Fruit fly (Drosophila melanogaster) whole organism, embryonic: Measurements from ENCODE around the gene CG33093.

Source experiments
- ATbp ChIP-seq: fragments of 200-800 bp; sonication (Bioruptor generic); optimal IDR thresholded peaks from 2 replicates; lab custom pipeline; 2017; ENCODE audit warnings: missing biosample characterization, mild to moderate bottlenecking, missing genetic modification characterization, missing genetic modification reagents
- Antp ChIP-seq: fragments of 200-800 bp; sonication (Bioruptor generic); optimal IDR thresholded peaks from 3 replicates; lab custom pipeline; 2016; ENCODE audit warnings: missing biosample characterization, missing genetic modification characterization
- Atf-2 ChIP-seq: fragments of 200-800 bp; sonication (Bioruptor generic); optimal IDR thresholded peaks from 2 replicates; lab custom pipeline; 2016; ENCODE audit warnings: missing biosample characterization, missing genetic modification characterization
- CG11093 ChIP-seq: fragments of 200-800 bp; sonication (Bioruptor generic); IDR thresholded peaks from 3 replicates; pipeline ENCODE4 v1.3.6; 2022; ENCODE audit warnings: missing biosample characterization, missing genetic modification characterization
- CG11504 ChIP-seq: fragments of 200-800 bp; sonication (Bioruptor generic); optimal IDR thresholded peaks from 3 replicates; lab custom pipeline; 2019; ENCODE audit warnings: missing biosample characterization, mild to moderate bottlenecking, missing genetic modification characterization, moderate library complexity
- CG12236 ChIP-seq: fragments of 200-800 bp; sonication (Bioruptor generic); optimal IDR thresholded peaks from 2 replicates; lab custom pipeline; 2016; ENCODE audit warnings: missing biosample characterization, missing genetic modification characterization
- CG14050 ChIP-seq: fragments of 200-800 bp; sonication (Bioruptor generic); IDR thresholded peaks from 3 replicates; pipeline ENCODE4 v1.3.6; 2022; ENCODE audit warnings: missing biosample characterization, missing genetic modification characterization
- CG14667 ChIP-seq: fragments of 200-800 bp; sonication (Bioruptor generic); IDR thresholded peaks from 2 replicates; pipeline ENCODE4 v1.3.6; 2022; ENCODE audit warnings: missing biosample characterization, missing genetic modification characterization
- CG15601 ChIP-seq: fragments of 200-800 bp; sonication (Bioruptor generic); optimal IDR thresholded peaks from 3 replicates; lab custom pipeline; 2019; ENCODE audit warnings: missing biosample characterization, mild to moderate bottlenecking, missing genetic modification characterization, moderate library complexity
- CG1792 ChIP-seq: fragments of 200-800 bp; sonication (Bioruptor generic); optimal IDR thresholded peaks from 2 replicates; lab custom pipeline; 2016; ENCODE audit warnings: missing biosample characterization, missing genetic modification characterization
- CG18011 ChIP-seq: fragments of 200-800 bp; sonication (Bioruptor generic); optimal IDR thresholded peaks from 2 replicates; lab custom pipeline; 2017; ENCODE audit warnings: missing biosample characterization, missing genetic modification characterization, mild to moderate bottlenecking, moderate library complexity, missing genotype
- CG2199 ChIP-seq: fragments of 200-800 bp; sonication (Bioruptor generic); IDR thresholded peaks from 3 replicates; pipeline ENCODE4 v1.3.6; 2022; ENCODE audit warnings: missing biosample characterization, missing genetic modification characterization
- CG31365 ChIP-seq: fragments of 200-800 bp; sonication (Bioruptor generic); optimal IDR thresholded peaks from 2 replicates; lab custom pipeline; 2018; ENCODE audit warnings: missing biosample characterization, mild to moderate bottlenecking, missing genetic modification characterization
- CG32767 ChIP-seq: fragments of 200-800 bp; sonication (Bioruptor generic); IDR thresholded peaks from 2 replicates; pipeline ENCODE4 v1.3.6; 2022; ENCODE audit warnings: missing biosample characterization, missing genetic modification characterization
- CG34224 ChIP-seq: fragments of 200-800 bp; sonication (Bioruptor generic); IDR thresholded peaks from 3 replicates; pipeline ENCODE4 v1.3.6; 2022; ENCODE audit warnings: missing biosample characterization, missing genetic modification characterization; ENCODE audit not compliant: partially characterized antibody
- CG4854 ChIP-seq: fragments of 200-800 bp; sonication (Bioruptor generic); optimal IDR thresholded peaks from 2 replicates; lab custom pipeline; 2016; ENCODE audit warnings: missing biosample characterization, missing genetic modification characterization, inconsistent platforms
- CG6254 ChIP-seq: fragments of 200-800 bp; sonication (Bioruptor generic); optimal IDR thresholded peaks from 3 replicates; lab custom pipeline; 2017; ENCODE audit warnings: mild to moderate bottlenecking, missing biosample characterization, missing genetic modification reagents, missing genetic modification characterization
- CG6654 ChIP-seq: fragments of 200-800 bp; sonication (Bioruptor generic); optimal IDR thresholded peaks from 2 replicates; lab custom pipeline; 2017; ENCODE audit warnings: missing biosample characterization, mild to moderate bottlenecking, missing genetic modification characterization
- CG6854 ChIP-seq: fragments of 200-800 bp; sonication (Bioruptor generic); optimal IDR thresholded peaks from 3 replicates; lab custom pipeline; 2017; ENCODE audit warnings: missing biosample characterization, mild to moderate bottlenecking, missing genetic modification characterization
- CG7556 ChIP-seq: fragments of 200-800 bp; sonication (Bioruptor generic); optimal IDR thresholded peaks from 2 replicates; lab custom pipeline; 2017; ENCODE audit warnings: missing biosample characterization, mild to moderate bottlenecking, missing genetic modification characterization
- CG7839 ChIP-seq: fragments of 200-800 bp; sonication (Bioruptor generic); optimal IDR thresholded peaks from 3 replicates; lab custom pipeline; 2018; ENCODE audit warnings: missing biosample characterization, mild to moderate bottlenecking, missing genetic modification characterization, moderate library complexity
- CG8765 ChIP-seq: fragments of 200-800 bp; sonication (Bioruptor generic); IDR thresholded peaks from 2 replicates; pipeline ENCODE4 v1.3.6; 2022; ENCODE audit warnings: missing biosample characterization, missing genetic modification characterization
- CG8944 ChIP-seq: fragments of 200-800 bp; sonication (Bioruptor generic); optimal IDR thresholded peaks from 3 replicates; lab custom pipeline; 2016; ENCODE audit warnings: missing biosample characterization, missing genetic modification characterization
- Dfd ChIP-seq, 2 experiments: fragments of >200 bp; optimal IDR thresholded peaks; 2 replicates each; lab custom pipeline; 2017; ENCODE audit warnings: missing biosample characterization in 2 of 2, missing genetic modification characterization in 2 of 2
- Eip74EF ChIP-seq, 2 experiments: fragments of 200-800 bp in 1 of 2; fragments of >200 bp in 1 of 2; sonication (Bioruptor generic) in 1 of 2; optimal IDR thresholded peaks; 2 replicates each; lab custom pipeline; 2017 to 2019; ENCODE audit warnings: missing biosample characterization in 2 of 2, missing genetic modification characterization in 2 of 2, mild to moderate bottlenecking in 1 of 2, moderate library complexity in 1 of 2
- HHEX ChIP-seq: fragments of 200-800 bp; sonication (Bioruptor generic); optimal IDR thresholded peaks from 3 replicates; lab custom pipeline; 2017; ENCODE audit warnings: missing biosample characterization, mild to moderate bottlenecking, missing genetic modification characterization, missing genetic modification reagents
- Hr51 ChIP-seq, 2 experiments: fragments of 200-800 bp; sonication (Bioruptor generic); optimal IDR thresholded peaks; 2 replicates in 1 of 2; 3 replicates in 1 of 2; lab custom pipeline; 2016 to 2018; ENCODE audit warnings: missing biosample characterization in 2 of 2, missing genetic modification characterization in 2 of 2, mild to moderate bottlenecking in 1 of 2, moderate library complexity in 1 of 2
- Hr78 ChIP-seq, 2 experiments: fragments of 200-800 bp in 1 of 2; fragments of >200 bp in 1 of 2; sonication (Bioruptor generic) in 1 of 2; optimal IDR thresholded peaks; 2 replicates each; lab custom pipeline; 2017 to 2019; ENCODE audit warnings: missing biosample characterization in 2 of 2, missing genetic modification characterization in 2 of 2, mild to moderate bottlenecking in 1 of 2, moderate library complexity in 1 of 2
- NfI ChIP-seq: fragments of 200-800 bp; sonication (Bioruptor generic); optimal IDR thresholded peaks from 3 replicates; lab custom pipeline; 2018; ENCODE audit warnings: missing biosample characterization, mild to moderate bottlenecking, missing genetic modification characterization, moderate library complexity
- bcd ChIP-seq: fragments of 200-800 bp; sonication (Bioruptor generic); optimal IDR thresholded peaks from 2 replicates; lab custom pipeline; 2017; ENCODE audit warnings: missing biosample characterization, mild to moderate bottlenecking, missing genetic modification characterization
- br ChIP-seq: fragments of >200 bp; optimal IDR thresholded peaks from 2 replicates; lab custom pipeline; 2017
- cas ChIP-seq: fragments of 200-800 bp; sonication (Bioruptor generic); IDR thresholded peaks from 2 replicates; pipeline ENCODE4 v1.3.6; 2022; ENCODE audit warnings: missing biosample characterization, missing genetic modification characterization
- chinmo ChIP-seq: fragments of 200-800 bp; sonication (Bioruptor generic); IDR thresholded peaks from 4 replicates; pipeline ENCODE4 v1.3.6; 2022; ENCODE audit warnings: missing biosample characterization, missing genetic modification characterization; ENCODE audit not compliant: partially characterized antibody
- ems ChIP-seq: fragments of 200-800 bp; sonication (Bioruptor generic); optimal IDR thresholded peaks from 3 replicates; lab custom pipeline; 2016; ENCODE audit warnings: missing biosample characterization, missing genetic modification characterization
- gce ChIP-seq: fragments of 200-800 bp; sonication (Bioruptor generic); IDR thresholded peaks from 3 replicates; pipeline ENCODE4 v1.3.6; 2022; ENCODE audit warnings: missing biosample characterization, missing genetic modification characterization
- grn ChIP-seq: fragments of 200-800 bp; sonication (Bioruptor generic); optimal IDR thresholded peaks from 3 replicates; lab custom pipeline; 2017; ENCODE audit warnings: missing biosample characterization, missing genetic modification characterization
- kah ChIP-seq: fragments of 200-800 bp; sonication (Bioruptor generic); optimal IDR thresholded peaks from 2 replicates; lab custom pipeline; 2018; ENCODE audit warnings: missing biosample characterization, mild to moderate bottlenecking, missing genetic modification characterization
- nmo ChIP-seq: fragments of 200-800 bp; sonication (Bioruptor generic); optimal IDR thresholded peaks from 2 replicates; lab custom pipeline; 2018; ENCODE audit warnings: missing biosample characterization, mild to moderate bottlenecking, missing genetic modification characterization, moderate library complexity
- prd ChIP-seq, 3 experiments: fragments of >200 bp in 2 of 3; fragments of 200-800 bp in 1 of 3; sonication (Bioruptor generic) in 1 of 3; optimal IDR thresholded peaks in 2 of 3; IDR thresholded peaks in 1 of 3; 2 replicates in 2 of 3; 3 replicates in 1 of 3; pipeline versions ENCODE4 v1.3.6 to Lab custom; 2017 to 2022; ENCODE audit warnings: missing biosample characterization in 1 of 3, missing genetic modification characterization in 1 of 3
- psq ChIP-seq: fragments of 200-800 bp; sonication (Bioruptor generic); optimal IDR thresholded peaks from 2 replicates; lab custom pipeline; 2017; ENCODE audit warnings: missing biosample characterization, missing genetic modification characterization
- ro ChIP-seq: fragments of 200-800 bp; sonication (Bioruptor generic); IDR thresholded peaks from 2 replicates; pipeline ENCODE4 v1.3.6; 2022; ENCODE audit warnings: missing biosample characterization, missing genetic modification characterization
- sd ChIP-seq: fragments of 200-800 bp; sonication (Bioruptor generic); optimal IDR thresholded peaks from 3 replicates; lab custom pipeline; 2018; ENCODE audit warnings: missing biosample characterization, mild to moderate bottlenecking, missing genetic modification characterization, moderate library complexity
- sima ChIP-seq: fragments of 200-800 bp; sonication (Bioruptor generic); optimal IDR thresholded peaks from 2 replicates; lab custom pipeline; 2016; ENCODE audit warnings: missing biosample characterization, missing genetic modification characterization
- slp2 ChIP-seq: fragments of 200-800 bp; sonication (Bioruptor generic); optimal IDR thresholded peaks from 2 replicates; lab custom pipeline; 2016; ENCODE audit warnings: missing biosample characterization, missing genetic modification characterization
- sna ChIP-seq: fragments of 200-800 bp; sonication (Bioruptor generic); IDR thresholded peaks from 2 replicates; pipeline ENCODE4 v1.3.6; 2022; ENCODE audit warnings: missing biosample characterization, missing genetic modification characterization; ENCODE audit not compliant: partially characterized antibody
- stc ChIP-seq: fragments of 200-800 bp; sonication (Bioruptor generic); IDR thresholded peaks from 2 replicates; pipeline ENCODE4 v1.3.6; 2022; ENCODE audit warnings: missing biosample characterization, missing genetic modification characterization
- trem ChIP-seq: fragments of 200-800 bp; optimal IDR thresholded peaks from 3 replicates; lab custom pipeline; 2019; ENCODE audit warnings: missing biosample characterization, mild to moderate bottlenecking, missing genetic modification characterization, moderate library complexity
- zen2 ChIP-seq: fragments of 200-800 bp; sonication (Bioruptor generic); IDR thresholded peaks from 3 replicates; pipeline ENCODE4 v1.3.6; 2022; ENCODE audit warnings: missing biosample characterization, missing genetic modification characterization; ENCODE audit not compliant: partially characterized antibody

Gene CG33093

dm6 chr3R:22524344-22525072 is 7.2 kb downstream of the CG33093 start (continued):
- TF ChIP-seq ems (GFP tag; lab: Kevin White, UChicago) (peak; percentile 10), Eip74EF (GFP tag; optimal IDR thresholded peaks at IDR 0.05; lab: Kevin White, UChicago) (peak in 1 of 2 experiments; percentile 93), ro (GFP tag; lab: Robert Waterston, UW) (no peak), CG8765 (GFP tag; lab: Robert Waterston, UW) (no peak), psq (GFP tag; lab: Kevin White, UChicago) (peak; percentile 4), CG11504 (tag; lab: Kevin White, UChicago) (peak; percentile 43), Dfd (GFP tag; optimal IDR thresholded peaks at IDR 0.05; lab: Kevin White, UChicago) (no peak), sima (no peak), Atf-2 (GFP tag; lab: Kevin White, UChicago) (peak; percentile 14), CG4854 (GFP tag; lab: Kevin White, UChicago) (peak; percentile 55), bcd (GFP tag; lab: Kevin White, UChicago) (no peak), zen2 (GFP tag; lab: Robert Waterston, UW) (no peak), CG2199 (no peak), CG7839 (peak; percentile 30), CG31365 (tag; lab: Kevin White, UChicago) (peak; percentile 60), sna (GFP tag; lab: Robert Waterston, UW) (no peak), CG8944 (GFP tag; lab: Kevin White, UChicago) (no peak), CG6254 (peak; percentile 53), CG6654 (GFP tag; lab: Kevin White, UChicago) (no peak), Hr78 (GFP tag; optimal IDR thresholded peaks at IDR 0.05; lab: Kevin White, UChicago) (peak in 1 of 2 experiments; percentile 92), br (lab: Kevin White, UChicago) (no peak), CG34224 (0 out of 3 replicates have a peak, but pooled peaks have one; percentile 10), slp2 (GFP tag; lab: Kevin White, UChicago) (peak; percentile 41), cas (GFP tag; lab: Robert Waterston, UW) (0 out of 2 replicates have a peak, but pooled peaks have one; percentile 16), stc (GFP tag; lab: Robert Waterston, UW) (peak; percentile 58; the same call in 1 of the 2 replicates), CG18011 (GFP tag; lab: Kevin White, UChicago) (no peak), grn (GFP tag; lab: Kevin White, UChicago) (peak; percentile 65), Hr51 (GFP tag; optimal IDR thresholded peaks at IDR 0.05; lab: Kevin White, UChicago) (peak; percentile 25 to 28), CG6854 (GFP tag; lab: Kevin White, UChicago) (peak; percentile 23), Antp (peak; percentile 2), CG1792 (peak; percentile 2), kah (peak; percentile 62), CG14667 (GFP tag; lab: Robert Waterston, UW) (no peak), chinmo (peak; percentile 75; the same call in 3 of the 4 replicates), gce (peak; percentile 83; the same call in 2 of the 3 replicates), CG15601 (tag; lab: Kevin White, UChicago) (peak; percentile 78), CG7556 (peak; percentile 55), CG32767 (0 out of 2 replicates have a peak, but pooled peaks have one; percentile 6), CG14050 (GFP tag; lab: Robert Waterston, UW) (no peak), ATbp (GFP tag; lab: Kevin White, UChicago) (peak; percentile 95), prd (optimal IDR thresholded peaks at IDR 0.05; lab: Kevin White, UChicago) (no peak), prd (GFP tag; IDR thresholded peaks at IDR 0.05; lab: Robert Waterston, UW) (no peak), nmo (GFP tag; lab: Kevin White, UChicago) (no peak), CG11093 (no peak), sd (tag; lab: Kevin White, UChicago) (peak; percentile 95), NfI (GFP tag; lab: Kevin White, UChicago) (peak; percentile 48), HHEX (GFP tag; lab: Kevin White, UChicago) (peak; percentile 79), trem (no peak), CG12236 (peak; percentile 74)
